Fruit fly (Drosophila melanogaster) whole organism, pupa: ENCODE data around the gene CG7924.

Experiments used
- CG12605 ChIP-seq: fragments of 200-800 bp; sonication (Bioruptor generic); IDR thresholded peaks from 2 replicates; pipeline ENCODE4 v1.3.6; 2022; ENCODE audit warnings: missing biosample characterization, missing genetic modification characterization
- CG13204 ChIP-seq: fragments of 200-800 bp; sonication (Bioruptor generic); optimal IDR thresholded peaks from 2 replicates; lab custom pipeline; 2018; ENCODE audit warnings: missing biosample characterization, mild to moderate bottlenecking, missing genetic modification characterization, moderate library complexity
- CG15710 ChIP-seq: fragments of 200-800 bp; sonication (Bioruptor generic); optimal IDR thresholded peaks from 2 replicates; lab custom pipeline; 2018; ENCODE audit warnings: missing biosample characterization, mild to moderate bottlenecking, missing genetic modification characterization, moderate library complexity
- CG17806 ChIP-seq: fragments of 200-800 bp; sonication (Bioruptor generic); optimal IDR thresholded peaks from 2 replicates; lab custom pipeline; 2018; ENCODE audit warnings: missing biosample characterization, mild to moderate bottlenecking, missing genetic modification characterization, moderate library complexity
- D1 ChIP-seq: fragments of 200-800 bp; sonication (Bioruptor generic); optimal IDR thresholded peaks from 2 replicates; lab custom pipeline; 2018; ENCODE audit warnings: missing biosample characterization, mild to moderate bottlenecking, missing genetic modification characterization, moderate library complexity
- EcR ChIP-seq: fragments of 200-800 bp; sonication (Bioruptor generic); optimal IDR thresholded peaks from 3 replicates; lab custom pipeline; 2019; ENCODE audit warnings: missing biosample characterization, missing genetic modification characterization, mild to moderate bottlenecking, moderate library complexity, missing genetic modification reagents
- Pif1B ChIP-seq: fragments of 200-800 bp; sonication (Bioruptor generic); optimal IDR thresholded peaks from 3 replicates; lab custom pipeline; 2016; ENCODE audit warnings: missing biosample characterization, missing genetic modification characterization
- fd96Ca ChIP-seq: fragments of 200-800 bp; sonication (Bioruptor generic); IDR thresholded peaks from 3 replicates; pipeline ENCODE4 v1.3.6; 2022; ENCODE audit warnings: missing biosample characterization, missing genetic modification characterization
- gl ChIP-seq: fragments of 200-800 bp; sonication (Bioruptor generic); optimal IDR thresholded peaks from 2 replicates; lab custom pipeline; 2018; ENCODE audit warnings: missing biosample characterization, mild to moderate bottlenecking, missing genetic modification characterization

dm6 chr3L:14219422-14219853 lies 13.8 kb upstream of the CG7924 start:
- TF ChIP-seq CG15710, result no peak
- no peak for TF ChIP-seq CG13204 (GFP tag; lab: Kevin White, UChicago)
- TF ChIP-seq EcR (GFP tag; lab: Kevin White, UChicago), result no peak
- no peak for TF ChIP-seq gl (tag; lab: Kevin White, UChicago)
- TF ChIP-seq CG17806 (tag; lab: Kevin White, UChicago), result no peak
- TF ChIP-seq D1 (tag; lab: Kevin White, UChicago), result no peak
- no peak for TF ChIP-seq Pif1B (GFP tag; lab: Kevin White, UChicago)
- no peak for TF ChIP-seq fd96Ca (GFP tag; lab: Robert Waterston, UW)
- peak; percentile 83 for TF ChIP-seq CG12605 (GFP tag; lab: Robert Waterston, UW)
